Worm (Caenorhabditis elegans) whole organism, L4 larva: ENCODE measurements around the gene madf-3.

Experiments
- D1046.2 ChIP-seq: fragments of 200-800 bp; sonication (Bioruptor generic); IDR thresholded peaks from 2 replicates; pipeline ENCODE4 v1.3.6; 2022; ENCODE audit warnings: missing genetic modification characterization, missing compliant biosample characterization
- F10B5.3 ChIP-seq: sonication (generic microtip); optimal IDR thresholded peaks from 2 replicates; lab custom pipeline; 2016; ENCODE audit warnings: mild to moderate bottlenecking, missing genetic modification characterization, missing compliant biosample characterization
- F26F4.8 ChIP-seq: fragments of 200-800 bp; sonication (Bioruptor generic); conservative IDR thresholded peaks from 2 replicates; pipeline ENCODE4 v1.3.6; 2022; ENCODE audit warnings: missing genetic modification characterization, missing compliant biosample characterization
- F37D6.2 ChIP-seq: sonication (generic microtip); optimal IDR thresholded peaks from 2 replicates; lab custom pipeline; 2016; ENCODE audit warnings: mild to moderate bottlenecking, missing genetic modification characterization, missing compliant biosample characterization
- Y5F2A.4 ChIP-seq: fragments of 200-800 bp; sonication (Bioruptor generic); optimal IDR thresholded peaks from 2 replicates; lab custom pipeline; 2018; ENCODE audit warnings: mild to moderate bottlenecking, missing genetic modification characterization, missing compliant biosample characterization
- ZK337.2 ChIP-seq: fragments of 200-800 bp; sonication (Bioruptor generic); IDR thresholded peaks from 2 replicates; pipeline ENCODE4 v1.3.6; 2022; ENCODE audit warnings: missing genetic modification reagents, missing genetic modification characterization, missing compliant biosample characterization
- ZK546.5 ChIP-seq, 2 experiments: sonication (generic microtip); optimal IDR thresholded peaks; 2 replicates each; lab custom pipeline; 2017; ENCODE audit warnings: missing biosample characterization in 2 of 2, missing genetic modification characterization in 2 of 2
- aha-1 ChIP-seq: fragments of 150-350 bp; peaks from one replicate; lab custom pipeline; 2014; ENCODE audit warnings: missing biosample characterization, missing genetic modification characterization
- arid-1 ChIP-seq: fragments of 200-800 bp; sonication (Bioruptor generic); conservative IDR thresholded peaks from 2 replicates; pipeline ENCODE4 v1.3.6; 2022; ENCODE audit warnings: missing genetic modification reagents, missing genetic modification characterization, missing compliant biosample characterization
- ceh-20 ChIP-seq: fragments of 200-800 bp; sonication (Bioruptor generic); IDR thresholded peaks from 2 replicates; pipeline ENCODE4 v1.3.6; 2022; ENCODE audit warnings: missing genetic modification reagents, missing genetic modification characterization, missing compliant biosample characterization
- ceh-44 ChIP-seq: fragments of 200-800 bp; sonication (Bioruptor generic); IDR thresholded peaks from 2 replicates; pipeline ENCODE4 v1.3.6; 2022; ENCODE audit warnings: missing genetic modification reagents, missing genetic modification characterization, missing compliant biosample characterization
- ceh-82 ChIP-seq: sonication (generic microtip); optimal IDR thresholded peaks from 2 replicates; lab custom pipeline; 2017; ENCODE audit warnings: missing biosample characterization, missing genetic modification characterization
- daf-8 ChIP-seq: fragments of 200-800 bp; sonication (Bioruptor generic); IDR thresholded peaks from 2 replicates; pipeline ENCODE4 v1.3.6; 2022; ENCODE audit warnings: missing genetic modification characterization, missing compliant biosample characterization
- dmd-9 ChIP-seq: fragments of 200-800 bp; sonication (Bioruptor generic); IDR thresholded peaks from 2 replicates; pipeline ENCODE4 v1.3.6; 2022; ENCODE audit warnings: missing genetic modification reagents, missing genetic modification characterization, missing compliant biosample characterization
- egl-27 ChIP-seq: sonication (generic microtip); optimal IDR thresholded peaks from 3 replicates; lab custom pipeline; 2017; ENCODE audit warnings: missing biosample characterization, missing genetic modification reagents, missing genetic modification characterization
- egl-43 ChIP-seq: fragments of 200-800 bp; sonication (Bioruptor generic); IDR thresholded peaks from 2 replicates; pipeline ENCODE4 v1.3.6; 2022; ENCODE audit warnings: missing genetic modification reagents, missing genetic modification characterization, missing compliant biosample characterization
- fos-1 ChIP-seq: fragments of 150-350 bp; optimal IDR thresholded peaks from 2 replicates; lab custom pipeline; 2014; ENCODE audit warnings: missing biosample characterization, missing genetic modification characterization
- hmg-1.1 ChIP-seq: fragments of 200-800 bp; sonication (Bioruptor generic); IDR thresholded peaks from 2 replicates; pipeline ENCODE4 v1.3.6; 2022; ENCODE audit warnings: missing genetic modification reagents, missing genetic modification characterization, missing compliant biosample characterization
- jun-1 ChIP-seq: fragments of 150-350 bp; optimal IDR thresholded peaks from 2 replicates; lab custom pipeline; 2014; ENCODE audit warnings: missing biosample characterization, missing genetic modification reagents, missing genetic modification characterization
- lin-39 ChIP-seq: fragments of 150-350 bp; optimal IDR thresholded peaks from 2 replicates; lab custom pipeline; 2014; ENCODE audit warnings: missing biosample characterization, missing genetic modification reagents, missing genetic modification characterization
- lir-3 ChIP-seq: sonication (generic microtip); optimal IDR thresholded peaks from 2 replicates; lab custom pipeline; 2016; ENCODE audit warnings: mild to moderate bottlenecking, missing genetic modification characterization, missing compliant biosample characterization
- mdl-1 ChIP-seq, 2 experiments: fragments of 150-350 bp in 1 of 2; sonication (generic microtip) in 1 of 2; optimal IDR thresholded peaks; 2 replicates each; lab custom pipeline; 2014 to 2017; ENCODE audit warnings: missing biosample characterization in 2 of 2, missing genetic modification characterization in 2 of 2
- mep-1 ChIP-seq: fragments of 150-350 bp; sonication (generic microtip); optimal IDR thresholded peaks from 3 replicates; lab custom pipeline; 2014; ENCODE audit warnings: missing biosample characterization, missing genetic modification characterization
- nhr-48 ChIP-seq: sonication (generic microtip); optimal IDR thresholded peaks from 2 replicates; lab custom pipeline; 2016; ENCODE audit warnings: mild to moderate bottlenecking, missing genetic modification characterization, missing compliant biosample characterization
- nhr-76 ChIP-seq: fragments of 150-350 bp; optimal IDR thresholded peaks from 2 replicates; lab custom pipeline; 2014; ENCODE audit warnings: missing biosample characterization, missing genetic modification characterization
- pha-4 ChIP-seq, 2 experiments: fragments of 150-350 bp in 1 of 2; fragments of 200-800 bp in 1 of 2; sonication (Bioruptor generic) in 1 of 2; IDR thresholded peaks in 1 of 2; optimal IDR thresholded peaks in 1 of 2; 2 replicates each; pipeline versions ENCODE4 v1.3.6 to Lab custom; 2014 to 2022; ENCODE audit warnings: missing genetic modification characterization in 2 of 2, missing genetic modification reagents in 2 of 2, missing biosample characterization in 1 of 2, missing compliant biosample characterization in 1 of 2
- rbr-2 ChIP-seq: sonication (generic microtip); optimal IDR thresholded peaks from 2 replicates; lab custom pipeline; 2016; ENCODE audit warnings: missing genotype, missing genetic modification characterization, missing compliant biosample characterization
- spr-1 ChIP-seq: sonication (generic microtip); optimal IDR thresholded peaks from 2 replicates; lab custom pipeline; 2016; ENCODE audit warnings: mild to moderate bottlenecking, missing genetic modification characterization, missing compliant biosample characterization
- spr-3 ChIP-seq: fragments of 200-800 bp; sonication (Bioruptor generic); optimal IDR thresholded peaks from 2 replicates; lab custom pipeline; 2018; ENCODE audit warnings: mild to moderate bottlenecking, missing genetic modification characterization, missing compliant biosample characterization
- unc-130 ChIP-seq: sonication (generic microtip); optimal IDR thresholded peaks from 2 replicates; lab custom pipeline; 2016; ENCODE audit warnings: missing genetic modification reagents, missing genetic modification characterization, missing compliant biosample characterization
- unc-62 ChIP-seq, 3 experiments: fragments of 150-350 bp in 1 of 3; sonication (generic microtip); optimal IDR thresholded peaks in 2 of 3; peaks in 1 of 3; 1 replicate in 1 of 3; 2 replicates in 2 of 3; lab custom pipeline; 2014 to 2017; ENCODE audit warnings: missing biosample characterization in 3 of 3, missing genetic modification characterization in 3 of 3, missing genetic modification reagents in 3 of 3, missing genotype in 1 of 3
- zfp-2 ChIP-seq: sonication (generic microtip); optimal IDR thresholded peaks from 2 replicates; lab custom pipeline; 2016; ENCODE audit warnings: mild to moderate bottlenecking, missing genetic modification characterization, missing compliant biosample characterization
- ztf-11 ChIP-seq: fragments of 150-350 bp; optimal IDR thresholded peaks from 2 replicates; lab custom pipeline; 2014; ENCODE audit warnings: missing biosample characterization, missing genetic modification characterization
- ztf-7 ChIP-seq: fragments of 150-350 bp; optimal IDR thresholded peaks from 2 replicates; lab custom pipeline; 2014; ENCODE audit warnings: missing biosample characterization, missing genetic modification characterization

The madf-3 gene

DNA sequence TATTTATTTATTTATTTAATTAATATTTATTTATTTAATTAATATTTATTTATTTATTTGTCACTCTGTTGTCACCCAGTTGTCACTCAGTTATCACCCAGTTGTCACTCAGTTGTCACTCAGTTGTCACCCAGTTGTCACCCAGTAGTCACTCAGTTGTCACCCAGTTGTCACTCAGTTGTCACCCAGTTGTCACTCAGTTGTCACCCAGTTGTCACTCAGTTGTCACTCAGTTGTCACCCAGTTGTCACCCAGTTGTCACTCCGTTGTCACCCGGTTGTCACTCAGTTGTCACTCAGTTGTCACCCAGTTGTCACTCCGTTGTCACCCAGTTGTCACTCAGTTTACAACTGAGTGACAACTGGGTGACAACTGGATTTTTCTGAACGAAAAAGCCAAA lies 25.4 kb upstream of the madf-3 start:
- 0 out of 2 replicates have a peak, but pooled peaks have one; percentile 15 for TF ChIP-seq D1046.2 (GFP tag; lab: Robert Waterston, UW)
- TF ChIP-seq dmd-9 (GFP tag; lab: Robert Waterston, UW), result peak; percentile 70; the same call in 1 of the 2 replicates
- peak; percentile 51; the same call in 1 of the 2 replicates for TF ChIP-seq ceh-20 (GFP tag; lab: Robert Waterston, UW)
- TF ChIP-seq egl-43 (GFP tag; lab: Robert Waterston, UW), result 0 out of 2 replicates have a peak, but pooled peaks have one; percentile 5

ce11 chrII:4312115-4312514 lies 22.4 kb upstream of the madf-3 start, which contains the start of gene plep-1:
Gene plep-1, minus strand, starts transcription at chrII:4312215.
- TF ChIP-seq nhr-48 (tag; lab: Kevin White, UChicago) (no peak), unc-62 (GFP tag; optimal IDR thresholded peaks at IDR 0.05 in 1 of 2; lab: Kevin White, UChicago) (no peak), unc-62 (tag; optimal IDR thresholded peaks at IDR 0.05; lab: Kevin White, UChicago) (no peak), spr-3 (GFP tag; lab: Kevin White, UChicago) (no peak), arid-1 (GFP tag; lab: Robert Waterston, UW) (no peak), hmg-1.1 (no peak), rbr-2 (no peak), Y5F2A.4 (GFP tag; lab: Kevin White, UChicago) (no peak), spr-1 (tag; lab: Kevin White, UChicago) (no peak), fos-1 (tag; lab: Kevin White, UChicago) (no peak), lin-39 (tag; lab: Kevin White, UChicago) (no peak), ztf-7 (tag; lab: Kevin White, UChicago) (no peak), lir-3 (tag; lab: Kevin White, UChicago) (no peak), F37D6.2 (tag; lab: Kevin White, UChicago) (no peak), ztf-11 (tag; lab: Kevin White, UChicago) (no peak), zfp-2 (tag; lab: Kevin White, UChicago) (no peak), daf-8 (GFP tag; lab: Robert Waterston, UW) (no peak), nhr-76 (no peak), jun-1 (no peak), ceh-44 (no peak), ceh-82 (tag; lab: Kevin White, UChicago) (no peak)

DNA sequence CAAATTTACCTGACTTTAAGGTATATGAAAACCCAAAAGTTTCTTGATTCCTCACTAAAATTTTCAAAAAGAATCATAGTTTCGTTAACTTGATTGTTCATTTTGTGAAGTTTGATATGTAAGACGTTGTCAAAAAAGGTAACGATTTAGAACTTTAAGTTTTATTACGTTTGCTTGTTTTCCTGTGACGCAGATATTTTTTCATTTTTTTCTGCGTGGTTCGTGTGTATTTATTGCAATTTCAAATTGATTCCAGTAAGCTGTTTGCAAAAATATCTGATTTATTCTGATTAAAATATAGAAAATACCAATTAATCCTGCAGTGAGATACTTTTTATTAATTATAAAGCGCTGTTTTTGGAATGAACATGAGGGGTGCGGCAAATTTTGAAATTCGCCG lies 18.5 kb upstream of the madf-3 start, which contains the start of gene srw-40:
Gene srw-40, minus strand, starts transcription at position 101 of the 400 bp plus-strand sequence.
- TF ChIP-seq mdl-1 (tag; optimal IDR thresholded peaks at IDR 0.05; lab: Kevin White, UChicago), result no peak
- no peak for TF ChIP-seq ZK546.5 (tag; optimal IDR thresholded peaks at IDR 0.05; lab: Kevin White, UChicago)
- TF ChIP-seq aha-1, result peak; percentile 47
- TF ChIP-seq lir-3 (tag; lab: Kevin White, UChicago), result no peak
- no peak for TF ChIP-seq pha-4 (GFP tag; IDR thresholded peaks at IDR 0.05; lab: Robert Waterston, UW)
- TF ChIP-seq pha-4 (tag; optimal IDR thresholded peaks at IDR 0.05; lab: Kevin White, UChicago), result no peak
- no peak for TF ChIP-seq ZK337.2 (GFP tag; lab: Robert Waterston, UW)
- no peak for TF ChIP-seq egl-27 (tag; lab: Kevin White, UChicago)
- no peak for TF ChIP-seq nhr-48 (tag; lab: Kevin White, UChicago)

DNA sequence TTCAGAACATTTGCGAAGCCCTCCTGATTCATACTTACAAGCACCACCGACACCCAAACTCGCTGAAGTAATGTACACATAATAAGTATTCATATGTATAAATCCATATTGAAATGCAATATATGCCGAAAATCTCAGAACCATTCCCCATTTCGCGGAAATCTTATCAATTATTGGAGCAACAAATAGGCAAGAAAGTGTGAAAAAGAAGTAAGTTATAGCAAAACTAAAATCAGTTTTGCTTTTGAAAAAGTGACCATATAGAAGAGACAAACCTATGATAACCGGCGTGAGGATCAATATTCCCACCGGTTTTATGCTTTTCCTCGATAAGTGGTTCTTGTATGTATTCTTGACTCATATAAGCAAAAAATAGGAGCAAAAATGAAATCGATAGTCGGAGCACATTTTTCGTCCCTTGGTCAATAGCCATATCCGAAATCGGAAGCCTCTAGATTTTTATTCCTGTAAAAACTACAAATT lies 15.0 kb upstream of the madf-3 start, which contains the start of gene Y52E8A.6:
Gene Y52E8A.6, minus strand, starts transcription at position 433 of the 483 bp plus-strand sequence.
- TF ChIP-seq aha-1, result peak; percentile 97
- no peak for TF ChIP-seq F10B5.3 (tag; lab: Kevin White, UChicago)
- TF ChIP-seq mep-1, result no peak
- TF ChIP-seq, all 104 proteins: peak for 1

ce11 chrII:4320455-4320854 lies 14.1 kb upstream of the madf-3 start, which contains the start of gene Y52E8A.2:
Gene Y52E8A.2, plus strand, starts transcription at chrII:4320836.
- no peak for TF ChIP-seq F26F4.8 (GFP tag; lab: Robert Waterston, UW)
- TF ChIP-seq unc-130 (GFP tag; lab: Kevin White, UChicago), result peak; percentile 12
